Worm (Caenorhabditis elegans) whole organism, L2 larva: Measurements from ENCODE around the gene div-1.

Experiments
- nhr-11 ChIP-seq: fragments of 150-350 bp; optimal IDR thresholded peaks from 2 replicates; lab custom pipeline; 2014; ENCODE audit warnings: missing biosample characterization, missing genetic modification characterization
- ztf-11 ChIP-seq: sonication (generic microtip); optimal IDR thresholded peaks from 2 replicates; lab custom pipeline; 2017; ENCODE audit warnings: missing biosample characterization, missing genetic modification characterization

- TF ChIP-seq nhr-11 (tag; lab: Kevin White, UChicago): no peak
- no peak for TF ChIP-seq ztf-11
Measured at ce11 chrIII:10254583-10254982, 6.2 kb upstream of the div-1 start, which contains the start of gene R01H10.4.
